Fruit fly (Drosophila melanogaster) whole organism, embryonic: ENCODE results near the gene phtm.

Experiments used
- CG10209 ChIP-seq: fragments of 200-800 bp; sonication (Bioruptor generic); optimal IDR thresholded peaks from 3 replicates; lab custom pipeline; 2017; ENCODE audit warnings: missing biosample characterization, mild to moderate bottlenecking, missing genetic modification characterization, missing genetic modification reagents
- CG10267 ChIP-seq: fragments of 200-800 bp; sonication (Bioruptor generic); optimal IDR thresholded peaks from 2 replicates; lab custom pipeline; 2018; ENCODE audit warnings: missing biosample characterization, mild to moderate bottlenecking, missing genetic modification characterization, moderate library complexity
- CG10565 ChIP-seq: fragments of 200-800 bp; sonication (Bioruptor generic); optimal IDR thresholded peaks from 3 replicates; lab custom pipeline; 2016; ENCODE audit warnings: missing biosample characterization, mild to moderate bottlenecking, missing genetic modification characterization
- CG11456 ChIP-seq: fragments of 200-800 bp; sonication (Bioruptor generic); IDR thresholded peaks from 3 replicates; pipeline ENCODE4 v1.3.6; 2022; ENCODE audit warnings: missing biosample characterization, missing genetic modification characterization
- CG11504 ChIP-seq: fragments of 200-800 bp; sonication (Bioruptor generic); optimal IDR thresholded peaks from 3 replicates; lab custom pipeline; 2019; ENCODE audit warnings: missing biosample characterization, mild to moderate bottlenecking, missing genetic modification characterization, moderate library complexity
- CG12071 ChIP-seq: fragments of 200-800 bp; sonication (Bioruptor generic); optimal IDR thresholded peaks from 3 replicates; lab custom pipeline; 2018; ENCODE audit warnings: missing biosample characterization, mild to moderate bottlenecking, missing genetic modification characterization
- CG12219 ChIP-seq: fragments of 200-800 bp; sonication (Bioruptor generic); optimal IDR thresholded peaks from 3 replicates; lab custom pipeline; 2018; ENCODE audit warnings: missing biosample characterization, mild to moderate bottlenecking, missing genetic modification characterization
- CG13287 ChIP-seq: fragments of 200-800 bp; sonication (Bioruptor generic); IDR thresholded peaks from 2 replicates; pipeline ENCODE4 v1.3.6; 2022; ENCODE audit warnings: missing biosample characterization, missing genetic modification characterization; ENCODE audit not compliant: partially characterized antibody
- CG14441 ChIP-seq: fragments of 200-800 bp; sonication (Bioruptor generic); IDR thresholded peaks from 2 replicates; pipeline ENCODE4 v1.3.6; 2022; ENCODE audit warnings: missing biosample characterization, missing genetic modification characterization
- CG15479 ChIP-seq: fragments of 200-800 bp; sonication (Bioruptor generic); optimal IDR thresholded peaks from 3 replicates; lab custom pipeline; 2019; ENCODE audit warnings: missing biosample characterization, mild to moderate bottlenecking, missing genetic modification characterization, moderate library complexity
- CG17829 ChIP-seq: fragments of 200-800 bp; optimal IDR thresholded peaks from 2 replicates; lab custom pipeline; 2019; ENCODE audit warnings: missing biosample characterization, mild to moderate bottlenecking, missing genetic modification characterization, moderate library complexity
- CG34376 ChIP-seq: fragments of 200-800 bp; sonication (Bioruptor generic); optimal IDR thresholded peaks from 2 replicates; lab custom pipeline; 2018; ENCODE audit warnings: missing biosample characterization, mild to moderate bottlenecking, missing genetic modification characterization
- CG4854 ChIP-seq: fragments of 200-800 bp; sonication (Bioruptor generic); optimal IDR thresholded peaks from 2 replicates; lab custom pipeline; 2016; ENCODE audit warnings: missing biosample characterization, missing genetic modification characterization, inconsistent platforms
- CG5245 ChIP-seq: fragments of 200-800 bp; sonication (Bioruptor generic); optimal IDR thresholded peaks from 3 replicates; lab custom pipeline; 2016; ENCODE audit warnings: missing biosample characterization, missing genetic modification characterization
- CG8944 ChIP-seq: fragments of 200-800 bp; sonication (Bioruptor generic); optimal IDR thresholded peaks from 3 replicates; lab custom pipeline; 2016; ENCODE audit warnings: missing biosample characterization, missing genetic modification characterization
- Dad ChIP-seq: fragments of 200-800 bp; sonication (Bioruptor generic); optimal IDR thresholded peaks from 3 replicates; lab custom pipeline; 2016; ENCODE audit warnings: missing biosample characterization, missing genetic modification characterization
- Drgx ChIP-seq: fragments of 200-800 bp; sonication (Bioruptor generic); IDR thresholded peaks from 2 replicates; pipeline ENCODE4 v1.3.6; 2022; ENCODE audit warnings: missing biosample characterization, missing genetic modification characterization
- E2f2 ChIP-seq: fragments of 200-800 bp; sonication (Bioruptor generic); IDR thresholded peaks from 2 replicates; pipeline ENCODE4 v1.3.6; 2022; ENCODE audit warnings: missing biosample characterization, missing genetic modification characterization
- Hand ChIP-seq: fragments of 200-800 bp; sonication (Bioruptor generic); optimal IDR thresholded peaks from 2 replicates; lab custom pipeline; 2017; ENCODE audit warnings: mild to moderate bottlenecking, missing biosample characterization, missing genetic modification reagents, missing genetic modification characterization
- HmgD ChIP-seq: fragments of 200-800 bp; sonication (Bioruptor generic); optimal IDR thresholded peaks from 3 replicates; lab custom pipeline; 2016; ENCODE audit warnings: missing biosample characterization, missing genetic modification characterization
- Hmr ChIP-seq: fragments of 200-800 bp; sonication (Bioruptor generic); optimal IDR thresholded peaks from 3 replicates; lab custom pipeline; 2017; ENCODE audit warnings: mild to moderate bottlenecking, missing biosample characterization, missing genetic modification reagents, missing genetic modification characterization
- Max ChIP-seq: fragments of 200-800 bp; sonication (Bioruptor generic); optimal IDR thresholded peaks from 2 replicates; lab custom pipeline; 2016; ENCODE audit warnings: missing biosample characterization, mild to moderate bottlenecking, missing genetic modification characterization
- Nf-YC ChIP-seq: fragments of 200-800 bp; optimal IDR thresholded peaks from 3 replicates; lab custom pipeline; 2019; ENCODE audit warnings: missing biosample characterization, mild to moderate bottlenecking, missing genetic modification characterization, moderate library complexity
- Side ChIP-seq: fragments of 200-800 bp; sonication (Bioruptor generic); optimal IDR thresholded peaks from 2 replicates; lab custom pipeline; 2016; ENCODE audit warnings: missing biosample characterization, missing genetic modification characterization
- Trl ChIP-seq, 3 experiments: fragments of >200 bp in 2 of 3; fragments of 200-800 bp in 1 of 3; sonication (Bioruptor generic) in 1 of 3; optimal IDR thresholded peaks; 2 replicates in 1 of 3; 3 replicates in 2 of 3; lab custom pipeline; 2016 to 2017; ENCODE audit warnings: missing biosample characterization in 1 of 3, missing genetic modification characterization in 1 of 3
- YL-1 ChIP-seq: fragments of 200-800 bp; sonication (Bioruptor generic); optimal IDR thresholded peaks from 3 replicates; lab custom pipeline; 2017; ENCODE audit warnings: missing biosample characterization, mild to moderate bottlenecking, missing genetic modification characterization
- az2 ChIP-seq: fragments of 200-800 bp; sonication (Bioruptor generic); optimal IDR thresholded peaks from 3 replicates; lab custom pipeline; 2016; ENCODE audit warnings: missing biosample characterization, missing genetic modification characterization
- cwo ChIP-seq: fragments of 200-800 bp; sonication (Bioruptor generic); optimal IDR thresholded peaks from 3 replicates; lab custom pipeline; 2017; ENCODE audit warnings: missing biosample characterization, missing genetic modification characterization, mild to moderate bottlenecking, moderate library complexity, missing genetic modification reagents
- gcm2 ChIP-seq: fragments of 200-800 bp; sonication (Bioruptor generic); optimal IDR thresholded peaks from 2 replicates; lab custom pipeline; 2016; ENCODE audit warnings: missing biosample characterization, missing genetic modification characterization
- grn ChIP-seq: fragments of 200-800 bp; sonication (Bioruptor generic); optimal IDR thresholded peaks from 3 replicates; lab custom pipeline; 2017; ENCODE audit warnings: missing biosample characterization, missing genetic modification characterization
- gt ChIP-seq: fragments of 200-800 bp; sonication (Bioruptor generic); IDR thresholded peaks from 2 replicates; pipeline ENCODE4 v1.3.6; 2022; ENCODE audit warnings: missing biosample characterization, missing genetic modification characterization
- her ChIP-seq: fragments of 200-800 bp; sonication (Bioruptor generic); optimal IDR thresholded peaks from 2 replicates; lab custom pipeline; 2016; ENCODE audit warnings: missing biosample characterization, missing genetic modification characterization
- kay ChIP-seq: fragments of 200-800 bp; sonication (Bioruptor generic); optimal IDR thresholded peaks from 2 replicates; lab custom pipeline; 2016; ENCODE audit warnings: missing biosample characterization, missing genetic modification characterization
- kni ChIP-seq: fragments of 200-800 bp; sonication (Bioruptor generic); optimal IDR thresholded peaks from 3 replicates; lab custom pipeline; 2017; ENCODE audit warnings: mild to moderate bottlenecking, missing biosample characterization, missing genetic modification reagents, missing genetic modification characterization
- lola ChIP-seq, 3 experiments: fragments of >200 bp in 2 of 3; fragments of 200-800 bp in 1 of 3; sonication (Bioruptor generic) in 1 of 3; optimal IDR thresholded peaks; 2 replicates each; lab custom pipeline; 2017 to 2019; ENCODE audit warnings: missing biosample characterization in 3 of 3, missing genetic modification characterization in 3 of 3, mild to moderate bottlenecking in 1 of 3, moderate library complexity in 1 of 3
- nom ChIP-seq: fragments of 200-800 bp; sonication (Bioruptor generic); optimal IDR thresholded peaks from 2 replicates; lab custom pipeline; 2017; ENCODE audit warnings: missing biosample characterization, missing genetic modification characterization, mild to moderate bottlenecking, moderate library complexity, missing genetic modification reagents
- odd ChIP-seq: fragments of 200-800 bp; sonication (Bioruptor generic); optimal IDR thresholded peaks from 2 replicates; lab custom pipeline; 2017; ENCODE audit warnings: missing biosample characterization, mild to moderate bottlenecking, missing genetic modification characterization
- onecut ChIP-seq: fragments of 200-800 bp; sonication (Bioruptor generic); IDR thresholded peaks from 2 replicates; pipeline ENCODE4 v1.3.6; 2022; ENCODE audit warnings: missing biosample characterization, missing genetic modification characterization
- prd ChIP-seq, 3 experiments: fragments of >200 bp in 2 of 3; fragments of 200-800 bp in 1 of 3; sonication (Bioruptor generic) in 1 of 3; optimal IDR thresholded peaks in 2 of 3; IDR thresholded peaks in 1 of 3; 2 replicates in 2 of 3; 3 replicates in 1 of 3; pipeline versions ENCODE4 v1.3.6 to Lab custom; 2017 to 2022; ENCODE audit warnings: missing biosample characterization in 1 of 3, missing genetic modification characterization in 1 of 3
- psq ChIP-seq: fragments of 200-800 bp; sonication (Bioruptor generic); optimal IDR thresholded peaks from 2 replicates; lab custom pipeline; 2017; ENCODE audit warnings: missing biosample characterization, missing genetic modification characterization
- ranshi ChIP-seq: fragments of 200-800 bp; sonication (Bioruptor generic); IDR thresholded peaks from 2 replicates; pipeline ENCODE4 v1.3.6; 2022; ENCODE audit warnings: missing biosample characterization, missing genetic modification characterization
- seq ChIP-seq: fragments of 200-800 bp; sonication (Bioruptor generic); IDR thresholded peaks from 2 replicates; pipeline ENCODE4 v1.3.6; 2022; ENCODE audit warnings: missing biosample characterization, missing genetic modification characterization
- sima ChIP-seq: fragments of 200-800 bp; sonication (Bioruptor generic); optimal IDR thresholded peaks from 2 replicates; lab custom pipeline; 2016; ENCODE audit warnings: missing biosample characterization, missing genetic modification characterization
- slbo ChIP-seq: fragments of 200-800 bp; sonication (Bioruptor generic); IDR thresholded peaks from 2 replicates; pipeline ENCODE4 v1.3.6; 2022; ENCODE audit warnings: missing biosample characterization, missing genetic modification characterization
- slou ChIP-seq: fragments of 200-800 bp; sonication (Bioruptor generic); optimal IDR thresholded peaks from 3 replicates; lab custom pipeline; 2016; ENCODE audit warnings: missing biosample characterization, missing genetic modification characterization
- sug ChIP-seq: fragments of 200-800 bp; optimal IDR thresholded peaks from 2 replicates; lab custom pipeline; 2019; ENCODE audit warnings: missing biosample characterization, mild to moderate bottlenecking, missing genetic modification characterization, moderate library complexity
- unpg ChIP-seq: fragments of 200-800 bp; sonication (Bioruptor generic); optimal IDR thresholded peaks from 3 replicates; lab custom pipeline; 2018; ENCODE audit warnings: missing biosample characterization, mild to moderate bottlenecking, missing genetic modification characterization, moderate library complexity

Gene phtm

DNA sequence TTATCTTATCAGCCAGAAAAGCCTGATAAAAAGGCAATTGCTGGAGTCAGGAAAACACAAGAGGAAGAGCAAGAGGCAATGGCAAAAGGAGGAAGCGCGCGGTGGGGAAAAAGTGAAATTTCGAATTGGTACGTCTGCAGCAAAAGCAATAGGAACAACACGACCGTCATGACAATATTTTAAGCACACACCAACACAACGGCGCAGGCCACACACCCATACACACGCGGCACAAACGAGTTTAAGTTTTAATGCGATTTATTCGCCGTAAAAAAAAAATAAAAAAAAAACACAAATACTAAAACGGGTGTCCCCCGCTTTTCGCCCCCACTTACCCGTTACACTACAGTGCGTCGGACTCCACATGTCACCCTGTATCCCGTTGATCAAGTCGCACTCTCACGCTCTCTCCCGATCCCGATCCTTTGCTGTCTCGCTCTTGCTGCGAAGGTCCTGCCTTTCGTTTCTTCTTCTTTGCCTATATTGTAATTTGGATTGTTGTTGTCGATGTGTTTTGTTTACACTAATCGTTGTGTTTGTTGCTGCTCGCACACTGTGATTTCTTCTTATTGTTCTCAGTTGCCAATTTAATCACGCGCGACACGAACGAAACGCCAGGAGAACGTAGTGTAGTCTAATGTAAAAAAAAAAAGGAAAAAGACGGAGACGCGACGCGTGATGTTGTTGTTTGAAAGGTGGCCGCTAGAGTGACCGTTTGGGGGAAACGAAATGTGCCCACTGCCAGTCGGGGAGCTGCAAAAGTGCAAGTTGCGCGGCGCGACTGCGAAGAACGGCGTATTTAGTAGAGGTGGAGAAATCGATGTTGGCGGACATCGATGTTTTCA lies 38.5 kb upstream of the phtm start, which contains the start of gene Rip11 (continued):
- TF ChIP-seq YL-1 (peak; percentile 10), Dad (GFP tag; lab: Kevin White, UChicago) (peak; percentile 4), her (GFP tag; lab: Kevin White, UChicago) (peak; percentile 21), Max (GFP tag; lab: Kevin White, UChicago) (no peak), CG12071 (no peak), CG4854 (no peak), odd (GFP tag; lab: Kevin White, UChicago) (peak; percentile 4), sug (tag; lab: Kevin White, UChicago) (peak; percentile 44), grn (GFP tag; lab: Kevin White, UChicago) (no peak), CG10267 (tag; lab: Kevin White, UChicago) (peak; percentile 26), slou (GFP tag; lab: Kevin White, UChicago) (no peak), CG8944 (GFP tag; lab: Kevin White, UChicago) (peak; percentile 0), onecut (GFP tag; lab: Robert Waterston, UW) (peak; percentile 48), Nf-YC (tag; lab: Kevin White, UChicago) (peak; percentile 0), az2 (GFP tag; lab: Kevin White, UChicago) (peak; percentile 24), CG10209 (peak; percentile 2), CG12219 (GFP tag; lab: Kevin White, UChicago) (no peak), unpg (GFP tag; lab: Kevin White, UChicago) (peak; percentile 21), cwo (peak; percentile 2), CG11456 (peak; percentile 62; the same call in 1 of the 3 replicates), CG17829 (no peak), gt (GFP tag; lab: Robert Waterston, UW) (no peak), kni (GFP tag; lab: Kevin White, UChicago) (peak; percentile 48), E2f2 (GFP tag; lab: Robert Waterston, UW) (peak; percentile 21; the same call in 1 of the 2 replicates), Hmr (GFP tag; lab: Kevin White, UChicago) (peak; percentile 39), CG5245 (GFP tag; lab: Kevin White, UChicago) (peak; percentile 44), seq (GFP tag; lab: Robert Waterston, UW) (peak; percentile 28; the same call in 1 of the 2 replicates), lola (GFP tag; optimal IDR thresholded peaks at IDR 0.05; lab: Kevin White, UChicago) (no peak), Hand (no peak), Side (GFP tag; lab: Kevin White, UChicago) (peak; percentile 28), slbo (GFP tag; lab: Robert Waterston, UW) (peak; percentile 68), ranshi (no peak), prd (optimal IDR thresholded peaks at IDR 0.05; lab: Kevin White, UChicago) (no peak), prd (GFP tag; IDR thresholded peaks at IDR 0.05; lab: Robert Waterston, UW) (0 out of 3 replicates have a peak, but pooled peaks have one; percentile 17), psq (GFP tag; lab: Kevin White, UChicago) (no peak), Trl (optimal IDR thresholded peaks at IDR 0.05; lab: Kevin White, UChicago) (peak in 1 of 2 experiments; percentile 35), Trl (GFP tag; optimal IDR thresholded peaks at IDR 0.05; lab: Kevin White, UChicago) (peak; percentile 7), CG11504 (tag; lab: Kevin White, UChicago) (peak; percentile 12), CG34376 (GFP tag; lab: Kevin White, UChicago) (peak; percentile 16), HmgD (peak; percentile 22), CG10565 (GFP tag; lab: Kevin White, UChicago) (no peak), CG13287 (GFP tag; lab: Robert Waterston, UW) (no peak; the same call in 1 of the 2 replicates), gcm2 (GFP tag; lab: Kevin White, UChicago) (peak; percentile 46), CG14441 (GFP tag; lab: Robert Waterston, UW) (peak; percentile 39; the same call in 1 of the 2 replicates), kay (no peak), CG15479 (GFP tag; lab: Kevin White, UChicago) (no peak), nom (GFP tag; lab: Kevin White, UChicago) (peak; percentile 94), Drgx (GFP tag; lab: Robert Waterston, UW) (peak; percentile 78), sima (GFP tag; lab: Kevin White, UChicago) (no peak)
